Worm (Caenorhabditis elegans): ENCODE results near the gene K01A12.4.

DNA sequence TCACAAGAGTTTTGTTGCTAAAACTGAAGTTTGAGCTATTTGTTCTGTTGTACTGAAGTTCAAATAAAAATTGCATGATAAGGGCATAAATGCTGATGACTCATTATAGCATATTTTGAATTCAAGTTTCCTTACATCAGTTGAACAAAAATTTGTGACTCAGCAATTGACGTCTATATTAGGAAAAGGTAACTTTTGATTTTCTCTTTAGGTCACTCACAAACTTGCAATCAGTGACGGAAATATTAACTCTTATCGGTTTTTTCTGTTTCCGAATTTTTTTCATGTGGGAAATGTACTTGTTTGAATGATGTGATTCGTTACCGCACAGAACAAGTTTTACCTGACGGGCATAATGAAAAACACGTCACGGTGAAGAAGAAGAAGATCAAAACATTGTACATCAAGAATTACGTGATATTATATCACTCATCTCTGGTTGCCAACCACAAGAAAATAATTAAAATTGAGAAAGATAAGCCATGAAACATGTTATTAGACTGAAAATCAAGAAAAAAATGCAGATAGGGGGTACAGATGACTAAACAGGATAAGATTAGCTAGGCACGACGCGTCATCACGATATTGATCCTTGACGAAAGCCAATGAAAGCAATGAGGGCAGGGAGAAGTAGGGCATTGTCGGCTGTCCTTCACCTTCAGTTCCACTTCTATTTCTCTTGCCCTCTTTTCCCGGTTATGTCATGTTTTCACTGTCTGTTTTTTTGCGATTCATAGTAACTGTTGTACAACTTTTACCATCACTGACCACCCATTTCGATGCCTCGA is 46.8 kb upstream of the K01A12.4 start:
- TF ChIP-seq unc-62 (GFP tag; optimal IDR thresholded peaks at IDR 0.05) = no peak
- TF ChIP-seq elt-2 (tag; optimal IDR thresholded peaks at IDR 0.05) = peak; percentile 26
- TF ChIP-seq C04F5.9 (tag; optimal IDR thresholded peaks at IDR 0.05) = no peak
- TF ChIP-seq hpl-2 (GFP tag; optimal IDR thresholded peaks at IDR 0.05) = no peak
- no peak for TF ChIP-seq lin-39 (tag; optimal IDR thresholded peaks at IDR 0.05)
- no peak for TF ChIP-seq tbx-2 (tag; optimal IDR thresholded peaks at IDR 0.05)
- no peak for TF ChIP-seq fkh-10 (GFP tag; optimal IDR thresholded peaks at IDR 0.05)
- TF ChIP-seq unc-130 (tag; optimal IDR thresholded peaks at IDR 0.05) = no peak

Data from whole organism, L1 larva.